Fruit fly (Drosophila melanogaster): Measurements from ENCODE around the gene EMC4.

EMC4 gene

dm6 chr3L:22864254-22865060, 3.6 kb downstream of the EMC4 start, which contains the start of gene CG33170 (continued):
- TF ChIP-seq ci (GFP tag; IDR thresholded peaks at IDR 0.05) (0 out of 3 replicates have a peak, but pooled peaks have one; percentile 68), CG1602 (GFP tag; optimal IDR thresholded peaks at IDR 0.05) (no peak), pho (GFP tag; optimal IDR thresholded peaks at IDR 0.05) (no peak), unc-4 (GFP tag; IDR thresholded peaks at IDR 0.05; ENCODE audit: partially characterized antibody) (0 out of 2 replicates have a peak, but pooled peaks have one; percentile 10), shn (GFP tag; optimal IDR thresholded peaks at IDR 0.05) (no peak), CG10543 (GFP tag; optimal IDR thresholded peaks at IDR 0.05) (peak; percentile 53), seq (GFP tag; IDR thresholded peaks at IDR 0.05) (peak; percentile 41; the same call in 1 of the 2 replicates), CG16863 (GFP tag; optimal IDR thresholded peaks at IDR 0.05) (no peak), CoRest (tag; optimal IDR thresholded peaks at IDR 0.05) (no peak), Bgb (GFP tag; IDR thresholded peaks at IDR 0.05; ENCODE audit: partially characterized antibody) (peak; percentile 42; the same call in 1 of the 2 replicates), CG11560 (tag; IDR thresholded peaks at IDR 0.05) (no peak), CG2199 (GFP tag; IDR thresholded peaks at IDR 0.05) (no peak), CG5180 (GFP tag; optimal IDR thresholded peaks at IDR 0.05) (no peak), jumu (GFP tag; optimal IDR thresholded peaks at IDR 0.05) (no peak), Deaf1 (tag; optimal IDR thresholded peaks at IDR 0.05) (peak; percentile 93), HLHmδ (GFP tag; optimal IDR thresholded peaks at IDR 0.05) (no peak), Hand (GFP tag; optimal IDR thresholded peaks at IDR 0.05) (no peak), onecut (GFP tag; IDR thresholded peaks at IDR 0.05) (peak; percentile 41; the same call in 1 of the 2 replicates), ap (GFP tag; IDR thresholded peaks at IDR 0.05) (no peak), dysf (GFP tag; IDR thresholded peaks at IDR 0.05) (peak; percentile 31; the same call in 1 of the 3 replicates), CG8281 (tag; optimal IDR thresholded peaks at IDR 0.05) (no peak), HLH4C (GFP tag; IDR thresholded peaks at IDR 0.05; ENCODE audit: partially characterized antibody) (0 out of 3 replicates have a peak, but pooled peaks have one; percentile 36), otp (GFP tag; IDR thresholded peaks at IDR 0.05) (no peak), Trl (optimal IDR thresholded peaks at IDR 0.05) (peak; percentile 20 to 25), Trl (GFP tag; optimal IDR thresholded peaks at IDR 0.05) (no peak)

- peak; percentile 79 for TF ChIP-seq tin (GFP tag; optimal IDR thresholded peaks at IDR 0.05)
- TF ChIP-seq CG11695 (GFP tag; IDR thresholded peaks at IDR 0.05): no peak
- TF ChIP-seq cad (GFP tag; optimal IDR thresholded peaks at IDR 0.05): no peak
- peak; percentile 80 for TF ChIP-seq CG10654 (GFP tag; optimal IDR thresholded peaks at IDR 0.05)
- TF ChIP-seq YL-1 (GFP tag; optimal IDR thresholded peaks at IDR 0.05): peak; percentile 83
- peak; percentile 79 for TF ChIP-seq CG14710 (tag; optimal IDR thresholded peaks at IDR 0.05)
- TF ChIP-seq org-1 (GFP tag; optimal IDR thresholded peaks at IDR 0.05): peak; percentile 55
- no peak for TF ChIP-seq h (optimal IDR thresholded peaks at IDR 0.05)
- no peak for TF ChIP-seq br (optimal IDR thresholded peaks at IDR 0.05)
- TF ChIP-seq da (GFP tag; optimal IDR thresholded peaks at IDR 0.05): peak; percentile 79
- TF ChIP-seq pita (GFP tag; optimal IDR thresholded peaks at IDR 0.05): no peak
- TF ChIP-seq H2.0 (GFP tag; IDR thresholded peaks at IDR 0.05): peak; percentile 83
- TF ChIP-seq Gug (GFP tag; IDR thresholded peaks at IDR 0.05): peak; percentile 86
- peak; percentile 59 for TF ChIP-seq HLHmδ (GFP tag; optimal IDR thresholded peaks at IDR 0.05)
- TF ChIP-seq sna (GFP tag; IDR thresholded peaks at IDR 0.05; ENCODE audit: partially characterized antibody): peak; percentile 39; the same call in 1 of the 2 replicates
- TF ChIP-seq ERR (GFP tag; optimal IDR thresholded peaks at IDR 0.05): peak; percentile 90
- peak; percentile 70 for TF ChIP-seq Xrp1 (GFP tag; IDR thresholded peaks at IDR 0.05)
- peak; percentile 90 for TF ChIP-seq shn (GFP tag; optimal IDR thresholded peaks at IDR 0.05)
- peak; percentile 91 for TF ChIP-seq fu2 (GFP tag; optimal IDR thresholded peaks at IDR 0.05)
- peak; percentile 70 for TF ChIP-seq fd102C (GFP tag; optimal IDR thresholded peaks at IDR 0.05)
- peak; percentile 81 for TF ChIP-seq ttk (GFP tag; IDR thresholded peaks at IDR 0.05)
- TF ChIP-seq CG5180 (GFP tag; optimal IDR thresholded peaks at IDR 0.05): peak; percentile 90
- peak; percentile 65; the same call in 1 of the 3 replicates for TF ChIP-seq CG3726 (GFP tag; IDR thresholded peaks at IDR 0.05)
- TF ChIP-seq CG8359 (GFP tag; optimal IDR thresholded peaks at IDR 0.05; ENCODE audit: borderline replicate concordance): no peak
- peak; percentile 79 for TF ChIP-seq pb (GFP tag; optimal IDR thresholded peaks at IDR 0.05)
- TF ChIP-seq Asciz (GFP tag; optimal IDR thresholded peaks at IDR 0.05): peak; percentile 49
- TF ChIP-seq CG3065 (GFP tag; optimal IDR thresholded peaks at IDR 0.05): peak; percentile 74
These were observed 4.5 kb downstream of the EMC4 start, which contains the start of gene CG33169 for dm6 chr3L:22863367-22864078. TSS of gene CG33169 (plus strand) at chr3L:22863864.
